Worm (Caenorhabditis elegans) whole organism, L4 larva: ENCODE data around the gene F20A1.6.

Experiments
- ama-1 ChIP-seq: fragments of 150-350 bp; optimal IDR thresholded peaks from 2 replicates; lab custom pipeline; 2014; ENCODE audit warnings: inconsistent platforms, mixed read lengths
- dmd-9 ChIP-seq: fragments of 200-800 bp; sonication (Bioruptor generic); IDR thresholded peaks from 2 replicates; pipeline ENCODE4 v1.3.6; 2022; ENCODE audit warnings: missing genetic modification reagents, missing genetic modification characterization, missing compliant biosample characterization
- dpl-1 ChIP-seq: fragments of 150-350 bp; optimal IDR thresholded peaks from 2 replicates; lab custom pipeline; 2014; ENCODE audit warnings: missing biosample characterization, missing genetic modification reagents, missing genetic modification characterization
- dve-1 ChIP-seq: sonication (generic microtip); optimal IDR thresholded peaks from 2 replicates; lab custom pipeline; 2017; ENCODE audit warnings: antibody characterized with exemption, mild to moderate bottlenecking, missing genetic modification characterization, missing compliant biosample characterization; ENCODE audit not compliant: insufficient read depth
- fos-1 ChIP-seq: fragments of 150-350 bp; optimal IDR thresholded peaks from 2 replicates; lab custom pipeline; 2014; ENCODE audit warnings: missing biosample characterization, missing genetic modification characterization
- lsy-2 ChIP-seq, 2 experiments: fragments of 150-350 bp in 1 of 2; sonication (generic microtip) in 1 of 2; optimal IDR thresholded peaks; 2 replicates each; lab custom pipeline; 2014 to 2017; ENCODE audit warnings: missing biosample characterization in 2 of 2, missing genetic modification characterization in 2 of 2
- mxl-3 ChIP-seq: fragments of 200-800 bp; sonication (Bioruptor generic); optimal IDR thresholded peaks from 2 replicates; lab custom pipeline; 2018; ENCODE audit warnings: mild to moderate bottlenecking, missing genetic modification characterization, missing compliant biosample characterization
- nhr-237 ChIP-seq: sonication (generic microtip); optimal IDR thresholded peaks from 2 replicates; lab custom pipeline; 2017; ENCODE audit warnings: missing biosample characterization, missing genetic modification characterization
- skn-1 ChIP-seq: fragments of 150-350 bp; optimal IDR thresholded peaks from 2 replicates; lab custom pipeline; 2014; ENCODE audit warnings: missing biosample characterization, missing genetic modification characterization
- spr-1 ChIP-seq: sonication (generic microtip); optimal IDR thresholded peaks from 2 replicates; lab custom pipeline; 2016; ENCODE audit warnings: mild to moderate bottlenecking, missing genetic modification characterization, missing compliant biosample characterization
- unc-39 ChIP-seq: sonication (generic microtip); optimal IDR thresholded peaks from 2 replicates; lab custom pipeline; 2017; ENCODE audit warnings: missing biosample characterization, missing genetic modification characterization
- unc-62 ChIP-seq, 3 experiments: fragments of 150-350 bp in 1 of 3; sonication (generic microtip); optimal IDR thresholded peaks in 2 of 3; peaks in 1 of 3; 1 replicate in 1 of 3; 2 replicates in 2 of 3; lab custom pipeline; 2014 to 2017; ENCODE audit warnings: missing biosample characterization in 3 of 3, missing genetic modification characterization in 3 of 3, missing genetic modification reagents in 3 of 3, missing genotype in 1 of 3
- ztf-11 ChIP-seq: fragments of 150-350 bp; optimal IDR thresholded peaks from 2 replicates; lab custom pipeline; 2014; ENCODE audit warnings: missing biosample characterization, missing genetic modification characterization

DNA sequence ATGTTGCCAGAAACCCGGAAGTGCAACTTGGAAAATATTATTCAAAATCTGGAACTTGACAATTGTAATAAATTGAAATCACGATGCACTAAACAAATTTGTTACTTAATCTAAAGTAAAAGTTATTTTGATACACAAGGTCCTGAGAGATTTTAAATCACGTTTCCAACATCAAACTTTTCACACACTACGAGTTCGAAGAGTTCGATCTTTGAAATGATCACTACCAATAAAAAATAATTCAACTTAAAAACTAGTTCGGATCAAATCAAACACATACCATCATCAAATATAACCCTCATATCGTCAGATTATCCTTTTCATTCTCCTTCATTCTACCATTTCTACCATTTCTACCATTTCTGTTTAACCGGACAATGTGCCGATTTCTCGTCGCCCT is 21.0 kb downstream of the F20A1.6 start, which contains the start of gene spig-10:
- TF ChIP-seq dmd-9 (GFP tag; lab: Robert Waterston, UW), result no peak
- no peak for TF ChIP-seq ama-1 (lab: Kevin White, UChicago)
- no peak for TF ChIP-seq fos-1 (tag; lab: Kevin White, UChicago)
- TF ChIP-seq mxl-3 (GFP tag; lab: Kevin White, UChicago), result no peak
- no peak for TF ChIP-seq skn-1 (tag; lab: Kevin White, UChicago)
- no peak for TF ChIP-seq spr-1 (tag; lab: Kevin White, UChicago)
- TF ChIP-seq ztf-11 (tag; lab: Kevin White, UChicago), result no peak
- no peak for TF ChIP-seq unc-39 (tag; lab: Kevin White, UChicago)
- no peak for TF ChIP-seq dpl-1 (GFP tag; lab: Kevin White, UChicago)
- no peak for TF ChIP-seq lsy-2 (tag; optimal IDR thresholded peaks at IDR 0.05; lab: Kevin White, UChicago)
- no peak for TF ChIP-seq dve-1
- peak in 1 of 2 experiments; percentile 81 for TF ChIP-seq unc-62 (GFP tag; optimal IDR thresholded peaks at IDR 0.05 in 1 of 2; lab: Kevin White, UChicago)
- TF ChIP-seq unc-62 (tag; optimal IDR thresholded peaks at IDR 0.05; lab: Kevin White, UChicago), result no peak
- no peak for TF ChIP-seq nhr-237 (tag; lab: Kevin White, UChicago)
